Worm (Caenorhabditis elegans) whole organism, L1 larva: Measurements from ENCODE around the gene fbxb-102.

Experiments
- Y116A8C.19 ChIP-seq: sonication (generic microtip); optimal IDR thresholded peaks from 2 replicates; lab custom pipeline; 2016; ENCODE audit warnings: missing compliant biosample characterization, missing genetic modification characterization, borderline replicate concordance
- alr-1 ChIP-seq: fragments of 200-800 bp; sonication (Bioruptor generic); optimal IDR thresholded peaks from 2 replicates; lab custom pipeline; 2018; ENCODE audit warnings: borderline replicate concordance, mild to moderate bottlenecking, missing genetic modification characterization, missing compliant biosample characterization
- mep-1 ChIP-seq: fragments of 150-350 bp; optimal IDR thresholded peaks from 2 replicates; lab custom pipeline; 2014; ENCODE audit warnings: missing biosample characterization, missing genetic modification characterization
- skn-1 ChIP-seq: fragments of 150-350 bp; optimal IDR thresholded peaks from 2 replicates; lab custom pipeline; 2014; ENCODE audit warnings: missing biosample characterization, missing genetic modification characterization
- unc-62 ChIP-seq: fragments of 150-350 bp; optimal IDR thresholded peaks from 2 replicates; lab custom pipeline; 2014; ENCODE audit warnings: missing biosample characterization, missing genetic modification reagents, missing genetic modification characterization
- ztf-4 ChIP-seq: fragments of 150-350 bp; optimal IDR thresholded peaks from 2 replicates; lab custom pipeline; 2014; ENCODE audit warnings: missing biosample characterization, missing genetic modification characterization

DNA sequence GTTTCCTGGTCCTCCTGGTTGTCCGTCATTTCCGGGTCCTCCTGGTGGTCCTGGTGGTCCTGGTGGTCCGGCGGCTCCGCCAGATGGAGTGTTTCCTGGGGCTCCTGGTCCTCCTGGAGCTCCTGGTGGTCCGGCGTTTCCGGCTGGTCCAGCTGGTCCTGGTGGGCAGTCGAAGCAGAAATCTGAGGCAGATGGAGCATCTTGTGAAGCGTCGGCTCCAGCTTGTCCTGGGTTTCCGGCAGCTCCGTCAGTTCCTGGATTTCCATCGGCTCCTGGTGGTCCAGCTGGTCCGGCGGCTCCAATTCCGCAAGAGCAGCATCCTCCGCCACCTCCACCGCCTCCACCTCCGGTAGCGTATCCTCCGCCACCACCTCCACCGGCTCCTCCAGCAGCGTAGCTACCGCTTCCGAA is 11.3 kb downstream of the fbxb-102 start:
- TF ChIP-seq unc-62 (no peak), skn-1 (no peak), mep-1 (tag; lab: Kevin White, UChicago) (no peak), alr-1 (tag; lab: Kevin White, UChicago) (no peak), ztf-4 (tag; lab: Kevin White, UChicago) (no peak), Y116A8C.19 (tag; lab: Kevin White, UChicago) (no peak)
